Worm (Caenorhabditis elegans) whole organism, L1 larva: ENCODE measurements around the gene T28D6.6.

Experiments used
- C34B4.2 ChIP-seq: sonication (generic microtip); optimal IDR thresholded peaks from 2 replicates; lab custom pipeline; 2017; ENCODE audit warnings: mild to moderate bottlenecking, missing genetic modification characterization, missing compliant biosample characterization
- F16B12.6 ChIP-seq: fragments of 150-350 bp; optimal IDR thresholded peaks from 2 replicates; lab custom pipeline; 2014; ENCODE audit warnings: missing biosample characterization, missing genetic modification characterization
- Y116A8C.19 ChIP-seq: sonication (generic microtip); optimal IDR thresholded peaks from 2 replicates; lab custom pipeline; 2016; ENCODE audit warnings: missing compliant biosample characterization, missing genetic modification characterization, borderline replicate concordance
- aha-1 ChIP-seq: fragments of 150-350 bp; optimal IDR thresholded peaks from 2 replicates; lab custom pipeline; 2014; ENCODE audit warnings: missing biosample characterization, missing genetic modification characterization
- alr-1 ChIP-seq: fragments of 200-800 bp; sonication (Bioruptor generic); optimal IDR thresholded peaks from 2 replicates; lab custom pipeline; 2018; ENCODE audit warnings: borderline replicate concordance, mild to moderate bottlenecking, missing genetic modification characterization, missing compliant biosample characterization
- aly-2 ChIP-seq: fragments of 150-350 bp; optimal IDR thresholded peaks from 2 replicates; lab custom pipeline; 2014; ENCODE audit warnings: missing biosample characterization, missing genetic modification characterization
- blmp-1 ChIP-seq: fragments of 150-350 bp; optimal IDR thresholded peaks from 2 replicates; lab custom pipeline; 2014; ENCODE audit warnings: missing biosample characterization, missing genetic modification characterization
- ceh-88 ChIP-seq: fragments of 200-800 bp; sonication (Bioruptor generic); IDR thresholded peaks from 2 replicates; pipeline ENCODE4 v1.3.6; 2022; ENCODE audit warnings: missing genetic modification characterization, missing compliant biosample characterization
- ceh-90 ChIP-seq: sonication (generic microtip); optimal IDR thresholded peaks from 2 replicates; lab custom pipeline; 2016; ENCODE audit warnings: missing genetic modification characterization, missing compliant biosample characterization
- dpl-1 ChIP-seq, 3 experiments: fragments of 150-350 bp in 2 of 3; sonication (generic microtip) in 1 of 3; optimal IDR thresholded peaks; 2 replicates each; lab custom pipeline; 2014 to 2017; ENCODE audit warnings: missing biosample characterization in 3 of 3, missing genetic modification characterization in 3 of 3, missing genetic modification reagents in 3 of 3
- dsc-1 ChIP-seq: sonication (generic microtip); optimal IDR thresholded peaks from 2 replicates; lab custom pipeline; 2016; ENCODE audit warnings: mild to moderate bottlenecking, missing genetic modification characterization, missing compliant biosample characterization
- efl-1 ChIP-seq, 4 experiments: fragments of 150-350 bp; optimal IDR thresholded peaks in 3 of 4; peaks in 1 of 4; 1 replicate in 1 of 4; 2 replicates in 3 of 4; lab custom pipeline; 2014; ENCODE audit warnings: missing biosample characterization in 2 of 4, missing genetic modification characterization in 2 of 4, missing genetic modification reagents in 2 of 4
- egl-13 ChIP-seq: sonication (generic microtip); optimal IDR thresholded peaks from 2 replicates; lab custom pipeline; 2016; ENCODE audit warnings: missing genotype, missing genetic modification reagents, missing genetic modification characterization, missing compliant biosample characterization
- egl-27 ChIP-seq, 2 experiments: fragments of 150-350 bp in 1 of 2; sonication (generic microtip); optimal IDR thresholded peaks; 3 replicates each; lab custom pipeline; 2017 to 2018; ENCODE audit warnings: missing biosample characterization in 2 of 2, missing genetic modification characterization in 2 of 2, missing genetic modification reagents in 2 of 2
- elt-2 ChIP-seq: sonication (generic microtip); optimal IDR thresholded peaks from 2 replicates; lab custom pipeline; 2016; ENCODE audit warnings: missing genetic modification characterization, mild to moderate bottlenecking, inconsistent platforms, missing compliant biosample characterization, missing genetic modification reagents
- elt-3 ChIP-seq, 6 experiments: fragments of 150-350 bp in 1 of 6; sonication (generic microtip); optimal IDR thresholded peaks; 2 replicates each; lab custom pipeline; 2017 to 2018; ENCODE audit warnings: missing biosample characterization in 6 of 6, missing genetic modification characterization in 6 of 6, inconsistent platforms in 1 of 6
- fkh-10 ChIP-seq: sonication (generic microtip); optimal IDR thresholded peaks from 2 replicates; lab custom pipeline; 2017; ENCODE audit warnings: missing biosample characterization, missing genetic modification reagents, missing genetic modification characterization
- fkh-4 ChIP-seq: sonication (generic microtip); optimal IDR thresholded peaks from 2 replicates; lab custom pipeline; 2016; ENCODE audit warnings: missing compliant biosample characterization, missing genetic modification characterization, borderline replicate concordance
- fkh-8 ChIP-seq: sonication (generic microtip); optimal IDR thresholded peaks from 2 replicates; lab custom pipeline; 2016; ENCODE audit warnings: mild to moderate bottlenecking, missing genetic modification characterization, missing compliant biosample characterization
- fos-1 ChIP-seq: fragments of 150-350 bp; optimal IDR thresholded peaks from 2 replicates; lab custom pipeline; 2014; ENCODE audit warnings: missing biosample characterization, missing genetic modification characterization
- grh-1 ChIP-seq: fragments of 200-800 bp; sonication (Bioruptor generic); IDR thresholded peaks from 2 replicates; pipeline ENCODE4 v1.3.6; 2022; ENCODE audit warnings: missing genetic modification reagents, missing genetic modification characterization, missing compliant biosample characterization
- hlh-17 ChIP-seq: fragments of 200-800 bp; sonication (Bioruptor generic); optimal IDR thresholded peaks from 2 replicates; lab custom pipeline; 2018; ENCODE audit warnings: missing genetic modification characterization, mild to moderate bottlenecking, missing compliant biosample characterization, moderate library complexity, borderline replicate concordance
- isw-1 ChIP-seq: fragments of 200-800 bp; sonication (Bioruptor generic); IDR thresholded peaks from 2 replicates; pipeline ENCODE4 v1.3.6; 2022; ENCODE audit warnings: missing genetic modification characterization, missing compliant biosample characterization
- jun-1 ChIP-seq: fragments of 150-350 bp; optimal IDR thresholded peaks from 2 replicates; lab custom pipeline; 2014; ENCODE audit warnings: missing biosample characterization, missing genetic modification reagents, missing genetic modification characterization
- lin-13 ChIP-seq: fragments of 150-350 bp; optimal IDR thresholded peaks from 2 replicates; lab custom pipeline; 2014; ENCODE audit warnings: missing biosample characterization, missing genetic modification reagents, missing genetic modification characterization
- lin-15B ChIP-seq: fragments of 150-350 bp; sonication (generic microtip); optimal IDR thresholded peaks from 3 replicates; lab custom pipeline; 2014; ENCODE audit warnings: missing biosample characterization, missing genetic modification characterization
- lin-39 ChIP-seq: fragments of 150-350 bp; optimal IDR thresholded peaks from 2 replicates; lab custom pipeline; 2014; ENCODE audit warnings: missing biosample characterization, missing genetic modification reagents, missing genetic modification characterization
- mab-9 ChIP-seq: fragments of 200-800 bp; sonication (Bioruptor generic); IDR thresholded peaks from 2 replicates; pipeline ENCODE4 v1.3.6; 2022; ENCODE audit warnings: missing genetic modification reagents, missing genetic modification characterization, missing compliant biosample characterization
- mdl-1 ChIP-seq, 2 experiments: fragments of 150-350 bp; optimal IDR thresholded peaks; 2 replicates each; lab custom pipeline; 2014 to 2017; ENCODE audit warnings: missing biosample characterization in 2 of 2, missing genetic modification characterization in 2 of 2, inconsistent platforms in 1 of 2
- mep-1 ChIP-seq: fragments of 150-350 bp; optimal IDR thresholded peaks from 2 replicates; lab custom pipeline; 2014; ENCODE audit warnings: missing biosample characterization, missing genetic modification characterization
- nhr-11 ChIP-seq: fragments of 150-350 bp; optimal IDR thresholded peaks from 2 replicates; lab custom pipeline; 2014; ENCODE audit warnings: missing biosample characterization, missing genetic modification characterization
- nhr-12 ChIP-seq: sonication (generic microtip); optimal IDR thresholded peaks from 2 replicates; lab custom pipeline; 2017; ENCODE audit warnings: missing biosample characterization, missing genetic modification characterization
- nhr-19 ChIP-seq: fragments of 200-800 bp; sonication (Bioruptor generic); conservative IDR thresholded peaks from 2 replicates; pipeline ENCODE4 v1.3.6; 2022; ENCODE audit warnings: missing genetic modification characterization, missing compliant biosample characterization
- nhr-20 ChIP-seq: sonication (generic microtip); optimal IDR thresholded peaks from 2 replicates; lab custom pipeline; 2016; ENCODE audit warnings: mild to moderate bottlenecking, missing genetic modification characterization, missing compliant biosample characterization
- nhr-237 ChIP-seq: fragments of 150-350 bp; optimal IDR thresholded peaks from 2 replicates; lab custom pipeline; 2014; ENCODE audit warnings: missing biosample characterization, missing genetic modification characterization
- nhr-47 ChIP-seq: sonication (generic microtip); optimal IDR thresholded peaks from 2 replicates; lab custom pipeline; 2016; ENCODE audit warnings: mild to moderate bottlenecking, missing genetic modification characterization, moderate library complexity, missing compliant biosample characterization
- nhr-77 ChIP-seq: fragments of 150-350 bp; optimal IDR thresholded peaks from 2 replicates; lab custom pipeline; 2014; ENCODE audit warnings: missing biosample characterization, missing genetic modification characterization
- nhr-84 ChIP-seq: sonication (generic microtip); optimal IDR thresholded peaks from 2 replicates; lab custom pipeline; 2017; ENCODE audit warnings: missing biosample characterization, missing genetic modification characterization
- nhr-85 ChIP-seq: sonication (generic microtip); peaks from one replicate; lab custom pipeline; 2016; ENCODE audit warnings: missing genetic modification characterization, inconsistent platforms, missing compliant biosample characterization
- nhr-90 ChIP-seq: sonication (generic microtip); optimal IDR thresholded peaks from 2 replicates; lab custom pipeline; 2016; ENCODE audit warnings: mild to moderate bottlenecking, missing genetic modification characterization, missing compliant biosample characterization; ENCODE audit not compliant: poor library complexity
- pax-3 ChIP-seq: fragments of 200-800 bp; sonication (Bioruptor generic); optimal IDR thresholded peaks from 2 replicates; lab custom pipeline; 2018; ENCODE audit warnings: mild to moderate bottlenecking, missing genetic modification characterization, moderate library complexity, missing compliant biosample characterization
- pqm-1 ChIP-seq: sonication (generic microtip); optimal IDR thresholded peaks from 3 replicates; lab custom pipeline; 2017; ENCODE audit warnings: missing biosample characterization, missing genetic modification characterization
- snpc-4 ChIP-seq: fragments of 150-350 bp; optimal IDR thresholded peaks from 2 replicates; lab custom pipeline; 2014; ENCODE audit warnings: missing biosample characterization, missing genetic modification characterization
- snu-23 ChIP-seq: sonication (generic microtip); optimal IDR thresholded peaks from 2 replicates; lab custom pipeline; 2016; ENCODE audit warnings: missing genetic modification characterization, missing compliant biosample characterization
- sox-4 ChIP-seq: sonication (generic microtip); optimal IDR thresholded peaks from 2 replicates; lab custom pipeline; 2016; ENCODE audit warnings: missing genetic modification characterization, missing compliant biosample characterization
- sptf-1 ChIP-seq: fragments of 150-350 bp; optimal IDR thresholded peaks from 2 replicates; lab custom pipeline; 2014; ENCODE audit warnings: missing biosample characterization, missing genetic modification characterization
- swsn-7 ChIP-seq: sonication (generic microtip); optimal IDR thresholded peaks from 2 replicates; lab custom pipeline; 2016; ENCODE audit warnings: missing genetic modification characterization, missing compliant biosample characterization
- unc-130 ChIP-seq: fragments of 150-350 bp; optimal IDR thresholded peaks from 2 replicates; lab custom pipeline; 2017; ENCODE audit warnings: missing biosample characterization, missing genetic modification characterization, inconsistent platforms
- unc-30 ChIP-seq: sonication (generic microtip); optimal IDR thresholded peaks from 2 replicates; lab custom pipeline; 2017; ENCODE audit warnings: missing biosample characterization, missing genetic modification characterization
- unc-86 ChIP-seq: sonication (generic microtip); optimal IDR thresholded peaks from 2 replicates; lab custom pipeline; 2016; ENCODE audit warnings: missing genetic modification characterization, missing compliant biosample characterization
- unc-98 ChIP-seq: fragments of 200-800 bp; sonication (Bioruptor generic); IDR thresholded peaks from 2 replicates; pipeline ENCODE4 v1.3.6; 2022; ENCODE audit warnings: missing genetic modification characterization, missing compliant biosample characterization
- vab-15 ChIP-seq: sonication (generic microtip); optimal IDR thresholded peaks from 2 replicates; lab custom pipeline; 2017; ENCODE audit warnings: missing genotype, mild to moderate bottlenecking, missing genetic modification characterization, missing compliant biosample characterization
- zag-1 ChIP-seq: fragments of 150-350 bp; optimal IDR thresholded peaks from 2 replicates; lab custom pipeline; 2014; ENCODE audit warnings: missing biosample characterization, missing genetic modification characterization

The T28D6.6 gene

ce11 chrIII:11371236-11371635, 28.3 kb upstream of the T28D6.6 start (continued):
- TF ChIP-seq unc-86 (tag; lab: Kevin White, UChicago) (peak; percentile 46), ceh-88 (GFP tag; lab: Robert Waterston, UW) (no peak), egl-13 (tag; lab: Kevin White, UChicago) (peak; percentile 55), unc-130 (tag; lab: Kevin White, UChicago) (no peak), Y116A8C.19 (tag; lab: Kevin White, UChicago) (no peak), lin-13 (GFP tag; lab: Kevin White, UChicago) (peak; percentile 69), jun-1 (no peak), zag-1 (tag; lab: Kevin White, UChicago) (no peak), nhr-237 (no peak), alr-1 (no peak), efl-1 (optimal IDR thresholded peaks at IDR 0.05; lab: Kevin White, UChicago) (peak; percentile 45 to 61), efl-1 (GFP tag; optimal IDR thresholded peaks at IDR 0.05 in 1 of 2; lab: Kevin White, UChicago) (peak; percentile 59 to 88), dpl-1 (GFP tag; optimal IDR thresholded peaks at IDR 0.05; lab: Kevin White, UChicago) (peak; percentile 8 to 62 (median 49)), nhr-19 (GFP tag; lab: Robert Waterston, UW) (peak; percentile 69), mep-1 (peak; percentile 60), nhr-11 (no peak), snu-23 (peak; percentile 78), pqm-1 (tag; lab: Kevin White, UChicago) (no peak), unc-30 (tag; lab: Kevin White, UChicago) (no peak), hlh-17 (GFP tag; lab: Kevin White, UChicago) (no peak), nhr-90 (peak; percentile 57), nhr-84 (tag; lab: Kevin White, UChicago) (no peak), lin-39 (tag; lab: Kevin White, UChicago) (peak; percentile 1), grh-1 (GFP tag; lab: Robert Waterston, UW) (no peak), nhr-85 (peak; percentile 52), fos-1 (tag; lab: Kevin White, UChicago) (peak; percentile 49), C34B4.2 (tag; lab: Kevin White, UChicago) (no peak), pax-3 (tag; lab: Kevin White, UChicago) (peak; percentile 32), fkh-4 (tag; lab: Kevin White, UChicago) (no peak), fkh-8 (tag; lab: Kevin White, UChicago) (peak; percentile 51), blmp-1 (tag; lab: Kevin White, UChicago) (no peak), nhr-12 (no peak), vab-15 (peak; percentile 55), egl-27 (tag; optimal IDR thresholded peaks at IDR 0.05; lab: Kevin White, UChicago) (no peak), elt-3 (tag; optimal IDR thresholded peaks at IDR 0.05; lab: Kevin White, UChicago) (peak in 1 of 6 experiments; percentile 10), dsc-1 (peak; percentile 65), F16B12.6 (peak; percentile 27), sox-4 (tag; lab: Kevin White, UChicago) (no peak), ceh-90 (no peak), aha-1 (no peak), lin-15B (tag; lab: Kevin White, UChicago) (no peak), isw-1 (GFP tag; lab: Robert Waterston, UW) (peak; percentile 42), mab-9 (GFP tag; lab: Robert Waterston, UW) (no peak), unc-98 (GFP tag; lab: Robert Waterston, UW) (0 out of 2 replicates have a peak, but pooled peaks have one; percentile 20), fkh-10 (no peak), mdl-1 (tag; optimal IDR thresholded peaks at IDR 0.05; lab: Kevin White, UChicago) (peak in 1 of 2 experiments; percentile 41), nhr-20 (peak; percentile 65), elt-2 (tag; lab: Kevin White, UChicago) (peak; percentile 45), snpc-4 (peak; percentile 50), nhr-77 (tag; lab: Kevin White, UChicago) (peak; percentile 34), sptf-1 (no peak), nhr-47 (tag; lab: Kevin White, UChicago) (peak; percentile 82), aly-2 (no peak), swsn-7 (tag; lab: Kevin White, UChicago) (peak; percentile 57)
